Worm (Caenorhabditis elegans) whole organism, L4 larva: ENCODE results near the gene ZK669.3.

Experiments
- jun-1 ChIP-seq: fragments of 150-350 bp; optimal IDR thresholded peaks from 2 replicates; lab custom pipeline; 2014; ENCODE audit warnings: missing biosample characterization, missing genetic modification reagents, missing genetic modification characterization
- nhr-11 ChIP-seq: fragments of 150-350 bp; optimal IDR thresholded peaks from 2 replicates; lab custom pipeline; 2014; ENCODE audit warnings: missing biosample characterization, missing genetic modification characterization
- nhr-77 ChIP-seq: fragments of 150-350 bp; optimal IDR thresholded peaks from 2 replicates; lab custom pipeline; 2014; ENCODE audit warnings: missing biosample characterization, missing genetic modification characterization
- php-3 ChIP-seq: fragments of 200-800 bp; sonication (Bioruptor generic); IDR thresholded peaks from 2 replicates; pipeline ENCODE4 v1.3.6; 2022; ENCODE audit warnings: missing genetic modification reagents, missing genetic modification characterization, missing compliant biosample characterization
- spr-1 ChIP-seq: sonication (generic microtip); optimal IDR thresholded peaks from 2 replicates; lab custom pipeline; 2016; ENCODE audit warnings: mild to moderate bottlenecking, missing genetic modification characterization, missing compliant biosample characterization

ce11 chrII:7985029-7985428 is 44.1 kb downstream of the ZK669.3 start:
- TF ChIP-seq spr-1 (tag; lab: Kevin White, UChicago): no peak
- no peak for TF ChIP-seq php-3 (GFP tag; lab: Robert Waterston, UW)
- no peak for TF ChIP-seq nhr-77
- no peak for TF ChIP-seq jun-1 (tag; lab: Kevin White, UChicago)
- no peak for TF ChIP-seq nhr-11 (tag; lab: Kevin White, UChicago)
